Worm (Caenorhabditis elegans): ENCODE data around the gene C38H2.3.

- no peak for TF ChIP-seq ama-1 (optimal IDR thresholded peaks at IDR 0.05)
- no peak for TF ChIP-seq sea-1 (GFP tag; conservative IDR thresholded peaks at IDR 0.05)
- TF ChIP-seq tbx-37 (GFP tag; conservative IDR thresholded peaks at IDR 0.05) = no peak
- TF ChIP-seq ceh-36 (tag; optimal IDR thresholded peaks at IDR 0.05) = no peak
- no peak for TF ChIP-seq aly-1 (tag; optimal IDR thresholded peaks at IDR 0.05)
- TF ChIP-seq hmbx-1 (tag; optimal IDR thresholded peaks at IDR 0.05) = no peak
- no peak for TF ChIP-seq F13C5.2 (tag; optimal IDR thresholded peaks at IDR 0.05)
- no peak for TF ChIP-seq ceh-13 (GFP tag; optimal IDR thresholded peaks at IDR 0.05)
- no peak for TF ChIP-seq pes-1 (GFP tag; IDR thresholded peaks at IDR 0.05)
- TF ChIP-seq tra-4 (tag; optimal IDR thresholded peaks at IDR 0.05) = no peak
- TF ChIP-seq ets-7 (tag; optimal IDR thresholded peaks at IDR 0.05) = no peak
- no peak for TF ChIP-seq scrt-1 (GFP tag; IDR thresholded peaks at IDR 0.05)
- no peak for TF ChIP-seq flt-1 (GFP tag; IDR thresholded peaks at IDR 0.05)
- no peak for TF ChIP-seq hnd-1 (tag; optimal IDR thresholded peaks at IDR 0.05)
Measured at ce11 chrIII:10395990-10396389, 9.6 kb upstream of the C38H2.3 start, which contains the start of gene M03C11.1.

All from whole organism, early embryonic.